Worm (Caenorhabditis elegans) whole organism, young adult: Measurements from ENCODE around the gene F55G1.15.
A peak's percentile ranks its signal among the peaks of the same experiment; 100 is the strongest.

Experiments
- C17E4.6 ChIP-seq: fragments of 200-800 bp; sonication (Bioruptor generic); IDR thresholded peaks from 2 replicates; pipeline ENCODE4 v1.3.6; 2022; ENCODE audit warnings: missing genetic modification reagents, missing genetic modification characterization, missing compliant biosample characterization
- D2030.7 ChIP-seq: fragments of 200-800 bp; sonication (Bioruptor generic); IDR thresholded peaks from 2 replicates; pipeline ENCODE4 v1.3.6; 2022; ENCODE audit warnings: missing genetic modification reagents, missing genetic modification characterization, missing compliant biosample characterization
- F33H1.4 ChIP-seq: fragments of 200-800 bp; sonication (Bioruptor generic); IDR thresholded peaks from 2 replicates; pipeline ENCODE4 v1.3.6; 2022; ENCODE audit warnings: missing genetic modification reagents, missing genetic modification characterization, missing compliant biosample characterization
- Y53G8AR.9 ChIP-seq: fragments of 200-800 bp; sonication (Bioruptor generic); conservative IDR thresholded peaks from 2 replicates; pipeline ENCODE4 v1.3.6; 2022; ENCODE audit warnings: missing genetic modification reagents, missing genetic modification characterization, missing compliant biosample characterization
- Y95B8A.8 ChIP-seq: fragments of 200-800 bp; sonication (Bioruptor generic); IDR thresholded peaks from 2 replicates; pipeline ENCODE4 v1.3.6; 2022; ENCODE audit warnings: missing genetic modification reagents, missing genetic modification characterization, missing compliant biosample characterization
- ZK185.1 ChIP-seq: sonication (generic microtip); optimal IDR thresholded peaks from 2 replicates; lab custom pipeline; 2016; ENCODE audit warnings: mild to moderate bottlenecking, missing genetic modification characterization, missing compliant biosample characterization; ENCODE audit not compliant: poor library complexity, severe bottlenecking
- aptf-2 ChIP-seq: fragments of 200-800 bp; sonication (Bioruptor generic); conservative IDR thresholded peaks from 2 replicates; pipeline ENCODE4 v1.3.6; 2022; ENCODE audit warnings: missing genetic modification reagents, missing genetic modification characterization, missing compliant biosample characterization
- aptf-3 ChIP-seq: fragments of 200-800 bp; sonication (Bioruptor generic); IDR thresholded peaks from 2 replicates; pipeline ENCODE4 v1.3.6; 2022; ENCODE audit warnings: missing genetic modification characterization, missing compliant biosample characterization
- attf-3 ChIP-seq: fragments of 200-800 bp; sonication (Bioruptor generic); conservative IDR thresholded peaks from 2 replicates; pipeline ENCODE4 v1.3.6; 2022; ENCODE audit warnings: missing genetic modification reagents, missing genetic modification characterization, missing compliant biosample characterization
- attf-5 ChIP-seq: fragments of 200-800 bp; sonication (Bioruptor generic); optimal IDR thresholded peaks from 2 replicates; lab custom pipeline; 2018; ENCODE audit warnings: mild to moderate bottlenecking, missing genetic modification characterization, missing compliant biosample characterization
- bed-2 ChIP-seq: fragments of 200-800 bp; sonication (Bioruptor generic); IDR thresholded peaks from 2 replicates; pipeline ENCODE4 v1.3.6; 2022; ENCODE audit warnings: missing genetic modification reagents, missing genetic modification characterization, missing compliant biosample characterization
- ccch-3 ChIP-seq: fragments of 200-800 bp; sonication (Bioruptor generic); optimal IDR thresholded peaks from 2 replicates; lab custom pipeline; 2018; ENCODE audit warnings: mild to moderate bottlenecking, missing genetic modification characterization, missing compliant biosample characterization
- cebp-1 ChIP-seq, 2 experiments: fragments of 200-800 bp in 1 of 2; sonication (Bioruptor generic) in 1 of 2; sonication (generic microtip) in 1 of 2; IDR thresholded peaks in 1 of 2; optimal IDR thresholded peaks in 1 of 2; 2 replicates each; pipeline versions ENCODE4 v1.3.6 to Lab custom; 2017 to 2022; ENCODE audit warnings: missing compliant biosample characterization in 2 of 2, missing genetic modification characterization in 2 of 2, mild to moderate bottlenecking in 1 of 2, missing genetic modification reagents in 1 of 2, moderate library complexity in 1 of 2
- ceh-58 ChIP-seq: fragments of 200-800 bp; sonication (Bioruptor generic); IDR thresholded peaks from 2 replicates; pipeline ENCODE4 v1.3.6; 2022; ENCODE audit warnings: missing genetic modification characterization, missing compliant biosample characterization
- ceh-91 ChIP-seq: fragments of 200-800 bp; sonication (Bioruptor generic); IDR thresholded peaks from 2 replicates; pipeline ENCODE4 v1.3.6; 2022; ENCODE audit warnings: missing genetic modification reagents, missing genetic modification characterization, missing compliant biosample characterization
- die-1 ChIP-seq: sonication (generic microtip); optimal IDR thresholded peaks from 2 replicates; lab custom pipeline; 2016; ENCODE audit warnings: missing genotype, mild to moderate bottlenecking, missing genetic modification characterization, missing compliant biosample characterization
- dox-1 ChIP-seq: fragments of 200-800 bp; sonication (Bioruptor generic); IDR thresholded peaks from 2 replicates; pipeline ENCODE4 v1.3.6; 2022; ENCODE audit warnings: missing genetic modification reagents, missing genetic modification characterization, missing compliant biosample characterization
- egl-44 ChIP-seq: fragments of 200-800 bp; sonication (Bioruptor generic); IDR thresholded peaks from 2 replicates; pipeline ENCODE4 v1.3.6; 2022; ENCODE audit warnings: missing genetic modification reagents, missing genetic modification characterization, missing compliant biosample characterization
- ekl-4 ChIP-seq: fragments of 200-800 bp; sonication (Bioruptor generic); IDR thresholded peaks from 2 replicates; pipeline ENCODE4 v1.3.6; 2022; ENCODE audit warnings: missing genetic modification reagents, missing genetic modification characterization, missing compliant biosample characterization
- fkh-3 ChIP-seq: sonication (generic microtip); optimal IDR thresholded peaks from 2 replicates; lab custom pipeline; 2016; ENCODE audit warnings: mild to moderate bottlenecking, missing genetic modification characterization, missing compliant biosample characterization
- him-1 ChIP-seq: sonication (generic microtip); optimal IDR thresholded peaks from 2 replicates; lab custom pipeline; 2016; ENCODE audit warnings: missing genotype, missing genetic modification reagents, missing genetic modification characterization, missing compliant biosample characterization
- lag-1 ChIP-seq: fragments of 200-800 bp; sonication (Bioruptor generic); IDR thresholded peaks from 2 replicates; pipeline ENCODE4 v1.3.6; 2022; ENCODE audit warnings: missing genetic modification reagents, missing genetic modification characterization, missing compliant biosample characterization
- lin-40 ChIP-seq: sonication (generic microtip); optimal IDR thresholded peaks from 2 replicates; lab custom pipeline; 2016; ENCODE audit warnings: missing genetic modification characterization, mild to moderate bottlenecking, missing compliant biosample characterization, missing genotype, missing genetic modification reagents
- lin-54 ChIP-seq: fragments of 200-800 bp; sonication (Bioruptor generic); optimal IDR thresholded peaks from 2 replicates; lab custom pipeline; 2018; ENCODE audit warnings: mild to moderate bottlenecking, missing genetic modification characterization, missing compliant biosample characterization
- madf-10 ChIP-seq: sonication (generic microtip); optimal IDR thresholded peaks from 2 replicates; lab custom pipeline; 2016; ENCODE audit warnings: mild to moderate bottlenecking, missing genetic modification characterization, missing compliant biosample characterization
- madf-6 ChIP-seq: fragments of 200-800 bp; sonication (Bioruptor generic); IDR thresholded peaks from 2 replicates; pipeline ENCODE4 v1.3.6; 2022; ENCODE audit warnings: missing genetic modification reagents, missing genetic modification characterization, missing compliant biosample characterization
- madf-8 ChIP-seq: fragments of 200-800 bp; sonication (Bioruptor generic); conservative IDR thresholded peaks from 2 replicates; pipeline ENCODE4 v1.3.6; 2022; ENCODE audit warnings: missing genetic modification reagents, missing genetic modification characterization, missing compliant biosample characterization
- mcd-1 ChIP-seq: fragments of 200-800 bp; sonication (Bioruptor generic); IDR thresholded peaks from 2 replicates; pipeline ENCODE4 v1.3.6; 2022; ENCODE audit warnings: missing genetic modification reagents, missing genetic modification characterization, missing compliant biosample characterization
- nhr-179 ChIP-seq: sonication (generic microtip); optimal IDR thresholded peaks from 2 replicates; lab custom pipeline; 2016; ENCODE audit warnings: mild to moderate bottlenecking, missing genetic modification characterization, missing compliant biosample characterization
- nhr-90 ChIP-seq: sonication (generic microtip); optimal IDR thresholded peaks from 2 replicates; lab custom pipeline; 2016; ENCODE audit warnings: missing genotype, mild to moderate bottlenecking, missing genetic modification characterization, missing compliant biosample characterization
- pbrm-1 ChIP-seq: fragments of 200-800 bp; sonication (Bioruptor generic); IDR thresholded peaks from 2 replicates; pipeline ENCODE4 v1.3.6; 2022; ENCODE audit warnings: missing genetic modification reagents, missing genetic modification characterization, missing compliant biosample characterization
- sdz-38 ChIP-seq: sonication (generic microtip); optimal IDR thresholded peaks from 2 replicates; lab custom pipeline; 2016; ENCODE audit warnings: missing genotype, missing genetic modification characterization, missing compliant biosample characterization
- snpc-1.3 ChIP-seq: sonication (generic microtip); optimal IDR thresholded peaks from 2 replicates; lab custom pipeline; 2017; ENCODE audit warnings: missing genetic modification characterization, mild to moderate bottlenecking, missing compliant biosample characterization, antibody characterized with exemption, moderate library complexity, missing genotype, missing genetic modification reagents; ENCODE audit not compliant: insufficient read depth
- snpc-3.4 ChIP-seq: sonication (generic microtip); optimal IDR thresholded peaks from 2 replicates; lab custom pipeline; 2017; ENCODE audit warnings: missing genetic modification characterization, mild to moderate bottlenecking, missing compliant biosample characterization, antibody characterized with exemption, moderate library complexity, missing genotype, missing genetic modification reagents
- snpc-4 ChIP-seq, 5 experiments: fragments of 150-350 bp in 1 of 5; sonication (generic microtip) in 4 of 5; optimal IDR thresholded peaks; 2 replicates each; lab custom pipeline; 2014 to 2018; ENCODE audit warnings: missing genetic modification characterization in 5 of 5, missing biosample characterization in 3 of 5, antibody characterized with exemption in 2 of 5, mild to moderate bottlenecking in 2 of 5, missing compliant biosample characterization in 2 of 5, missing genotype in 2 of 5, moderate library complexity in 2 of 5, missing genetic modification reagents in 1 of 5
- somi-1 ChIP-seq: fragments of 200-800 bp; sonication (Bioruptor generic); optimal IDR thresholded peaks from 2 replicates; lab custom pipeline; 2018; ENCODE audit warnings: mild to moderate bottlenecking, missing genetic modification characterization, missing compliant biosample characterization
- tbp1 ChIP-seq: fragments of 200-800 bp; sonication (Bioruptor generic); optimal IDR thresholded peaks from 2 replicates; lab custom pipeline; 2018; ENCODE audit warnings: mild to moderate bottlenecking, missing genetic modification characterization, missing compliant biosample characterization
- tlf-1 ChIP-seq: fragments of 200-800 bp; sonication (Bioruptor generic); optimal IDR thresholded peaks from 2 replicates; lab custom pipeline; 2018; ENCODE audit warnings: mild to moderate bottlenecking, missing genetic modification characterization, missing compliant biosample characterization
- xnd-1 ChIP-seq: sonication (generic microtip); optimal IDR thresholded peaks from 2 replicates; lab custom pipeline; 2016; ENCODE audit warnings: missing genotype, missing genetic modification reagents, missing genetic modification characterization, missing compliant biosample characterization
- ztf-3 ChIP-seq: fragments of 200-800 bp; sonication (Bioruptor generic); optimal IDR thresholded peaks from 2 replicates; lab custom pipeline; 2018; ENCODE audit warnings: mild to moderate bottlenecking, missing genetic modification characterization, missing compliant biosample characterization

The F55G1.15 gene

ce11 chrIV:7486201-7486947 lies 14.9 kb downstream of the F55G1.15 start, which contains the start of the genes his-61 and his-62 (continued):
- TF ChIP-seq bed-2 (no peak), nhr-179 (tag; lab: Kevin White, UChicago) (no peak), nhr-90 (peak; percentile 42), die-1 (tag; lab: Kevin White, UChicago) (no peak), cebp-1 (GFP tag; IDR thresholded peaks at IDR 0.05; lab: Robert Waterston, UW) (no peak), cebp-1 (tag; optimal IDR thresholded peaks at IDR 0.05; lab: Kevin White, UChicago) (peak; percentile 6), aptf-3 (GFP tag; lab: Robert Waterston, UW) (peak; percentile 62; the same call in 1 of the 2 replicates), tbp1 (GFP tag; lab: Kevin White, UChicago) (peak; percentile 71), ztf-3 (GFP tag; lab: Kevin White, UChicago) (no peak), tlf-1 (GFP tag; lab: Kevin White, UChicago) (peak; percentile 23), ZK185.1 (tag; lab: Kevin White, UChicago) (peak; percentile 39), madf-10 (no peak), ceh-58 (GFP tag; lab: Robert Waterston, UW) (no peak), dox-1 (peak; percentile 82), snpc-4 (GFP tag; optimal IDR thresholded peaks at IDR 0.05; lab: Kevin White, UChicago) (no peak), snpc-4 (tag; optimal IDR thresholded peaks at IDR 0.05; lab: Kevin White, UChicago) (peak; percentile 4 to 74 (median 61)), Y53G8AR.9 (GFP tag; lab: Robert Waterston, UW) (peak; percentile 56), snpc-3.4 (tag; lab: Kevin White, UChicago) (no peak), lag-1 (GFP tag; lab: Robert Waterston, UW) (no peak), attf-5 (GFP tag; lab: Kevin White, UChicago) (no peak), xnd-1 (tag; lab: Kevin White, UChicago) (no peak), pbrm-1 (GFP tag; lab: Robert Waterston, UW) (peak; percentile 63; the same call in 1 of the 2 replicates), C17E4.6 (GFP tag; lab: Robert Waterston, UW) (peak; percentile 32; the same call in 1 of the 2 replicates), egl-44 (0 out of 2 replicates have a peak, but pooled peaks have one; percentile 58), sdz-38 (no peak), him-1 (tag; lab: Kevin White, UChicago) (no peak), somi-1 (no peak), D2030.7 (GFP tag; lab: Robert Waterston, UW) (peak; percentile 68), ceh-91 (GFP tag; lab: Robert Waterston, UW) (peak; percentile 22), aptf-2 (GFP tag; lab: Robert Waterston, UW) (peak; percentile 87), ekl-4 (peak; percentile 39), madf-8 (GFP tag; lab: Robert Waterston, UW) (0 out of 2 replicates have a peak, but pooled peaks have one; percentile 26), ccch-3 (GFP tag; lab: Kevin White, UChicago) (no peak), madf-6 (0 out of 2 replicates have a peak, but pooled peaks have one; percentile 38), F33H1.4 (peak; percentile 10; the same call in 1 of the 2 replicates), snpc-1.3 (tag; lab: Kevin White, UChicago) (no peak), attf-3 (GFP tag; lab: Robert Waterston, UW) (no peak), Y95B8A.8 (GFP tag; lab: Robert Waterston, UW) (0 out of 2 replicates have a peak, but pooled peaks have one; percentile 70), lin-40 (tag; lab: Kevin White, UChicago) (no peak), lin-54 (no peak), fkh-3 (tag; lab: Kevin White, UChicago) (no peak), mcd-1 (GFP tag; lab: Robert Waterston, UW) (peak; percentile 51)
